Fruit fly (Drosophila melanogaster) whole organism, embryonic: ENCODE results near the gene CG11723.

ENCODE experiments used
- Awh ChIP-seq: fragments of 200-800 bp; sonication (Bioruptor generic); IDR thresholded peaks from 2 replicates; pipeline ENCODE4, ENCODE4 v1.3.6; 2022; ENCODE audit warnings: missing biosample characterization, missing genetic modification characterization
- CG10147 ChIP-seq: fragments of 200-800 bp; sonication (Bioruptor generic); optimal IDR thresholded peaks from 2 replicates; lab custom pipeline; 2019; ENCODE audit warnings: missing biosample characterization, mild to moderate bottlenecking, missing genetic modification characterization, moderate library complexity
- CG12071 ChIP-seq: fragments of 200-800 bp; sonication (Bioruptor generic); optimal IDR thresholded peaks from 3 replicates; lab custom pipeline; 2018; ENCODE audit warnings: missing biosample characterization, mild to moderate bottlenecking, missing genetic modification characterization
- CG12744 ChIP-seq: fragments of 200-800 bp; sonication (Bioruptor generic); optimal IDR thresholded peaks from 2 replicates; lab custom pipeline; 2016; ENCODE audit warnings: missing biosample characterization, missing genetic modification characterization
- CG12769 ChIP-seq: fragments of 200-800 bp; sonication (Bioruptor generic); optimal IDR thresholded peaks from 2 replicates; lab custom pipeline; 2019; ENCODE audit warnings: missing biosample characterization, mild to moderate bottlenecking, missing genetic modification characterization, moderate library complexity
- CG13296 ChIP-seq: fragments of 200-800 bp; sonication (Bioruptor generic); optimal IDR thresholded peaks from 3 replicates; lab custom pipeline; 2018; ENCODE audit warnings: missing biosample characterization, mild to moderate bottlenecking, missing genetic modification characterization
- CG14667 ChIP-seq: fragments of 200-800 bp; sonication (Bioruptor generic); IDR thresholded peaks from 2 replicates; pipeline ENCODE4 v1.3.6; 2022; ENCODE audit warnings: missing biosample characterization, missing genetic modification characterization
- CG15269 ChIP-seq: fragments of 200-800 bp; sonication (Bioruptor generic); optimal IDR thresholded peaks from 2 replicates; lab custom pipeline; 2018; ENCODE audit warnings: missing biosample characterization, mild to moderate bottlenecking, missing genetic modification characterization, moderate library complexity
- CG16815 ChIP-seq: fragments of 200-800 bp; sonication (Bioruptor generic); optimal IDR thresholded peaks from 3 replicates; lab custom pipeline; 2017; ENCODE audit warnings: missing biosample characterization, mild to moderate bottlenecking, missing genetic modification characterization
- CG17829 ChIP-seq: fragments of 200-800 bp; optimal IDR thresholded peaks from 2 replicates; lab custom pipeline; 2019; ENCODE audit warnings: missing biosample characterization, mild to moderate bottlenecking, missing genetic modification characterization, moderate library complexity
- CG2875 ChIP-seq: fragments of 200-800 bp; sonication (Bioruptor generic); optimal IDR thresholded peaks from 2 replicates; lab custom pipeline; 2017; ENCODE audit warnings: missing biosample characterization, mild to moderate bottlenecking, missing genetic modification characterization, missing genetic modification reagents
- CG7839 ChIP-seq: fragments of 200-800 bp; sonication (Bioruptor generic); optimal IDR thresholded peaks from 3 replicates; lab custom pipeline; 2018; ENCODE audit warnings: missing biosample characterization, mild to moderate bottlenecking, missing genetic modification characterization, moderate library complexity
- CG9609 ChIP-seq: fragments of 200-800 bp; sonication (Bioruptor generic); optimal IDR thresholded peaks from 3 replicates; lab custom pipeline; 2016; ENCODE audit warnings: missing biosample characterization, missing genetic modification characterization
- CTCF ChIP-seq: fragments of 200-800 bp; sonication (Bioruptor generic); optimal IDR thresholded peaks from 2 replicates; lab custom pipeline; 2017; ENCODE audit warnings: missing biosample characterization, mild to moderate bottlenecking, missing genetic modification characterization, moderate library complexity
- Chrac-16 ChIP-seq: fragments of 200-800 bp; sonication (Bioruptor generic); optimal IDR thresholded peaks from 3 replicates; lab custom pipeline; 2016; ENCODE audit warnings: missing biosample characterization, missing genetic modification characterization
- CoRest ChIP-seq: fragments of 200-800 bp; sonication (Bioruptor generic); optimal IDR thresholded peaks from 3 replicates; lab custom pipeline; 2018; ENCODE audit warnings: missing biosample characterization, mild to moderate bottlenecking, missing genetic modification characterization, moderate library complexity
- Dll ChIP-seq: fragments of 200-800 bp; sonication (Bioruptor generic); IDR thresholded peaks from 4 replicates; pipeline ENCODE4 v1.3.6; 2022; ENCODE audit warnings: missing biosample characterization, missing genetic modification characterization; ENCODE audit not compliant: partially characterized antibody
- Drgx ChIP-seq: fragments of 200-800 bp; sonication (Bioruptor generic); IDR thresholded peaks from 2 replicates; pipeline ENCODE4 v1.3.6; 2022; ENCODE audit warnings: missing biosample characterization, missing genetic modification characterization
- E2f1 ChIP-seq: fragments of 200-800 bp; sonication (Bioruptor generic); IDR thresholded peaks from 2 replicates; pipeline ENCODE4 v1.3.6; 2022; ENCODE audit warnings: missing biosample characterization, missing genetic modification characterization
- E2f2 ChIP-seq: fragments of 200-800 bp; sonication (Bioruptor generic); IDR thresholded peaks from 2 replicates; pipeline ENCODE4 v1.3.6; 2022; ENCODE audit warnings: missing biosample characterization, missing genetic modification characterization
- Eip74EF ChIP-seq, 2 experiments: fragments of 200-800 bp in 1 of 2; fragments of >200 bp in 1 of 2; sonication (Bioruptor generic) in 1 of 2; optimal IDR thresholded peaks; 2 replicates each; lab custom pipeline; 2017 to 2019; ENCODE audit warnings: missing biosample characterization in 2 of 2, missing genetic modification characterization in 2 of 2, mild to moderate bottlenecking in 1 of 2, moderate library complexity in 1 of 2
- Hey ChIP-seq: fragments of 200-800 bp; sonication (Bioruptor generic); optimal IDR thresholded peaks from 3 replicates; lab custom pipeline; 2018; ENCODE audit warnings: missing biosample characterization, mild to moderate bottlenecking, missing genetic modification characterization
- HmgZ ChIP-seq: fragments of 200-800 bp; sonication (Bioruptor generic); optimal IDR thresholded peaks from 2 replicates; lab custom pipeline; 2018; ENCODE audit warnings: missing biosample characterization, mild to moderate bottlenecking, missing genetic modification characterization
- Jarid2 ChIP-seq: fragments of 200-800 bp; sonication (Bioruptor generic); optimal IDR thresholded peaks from 3 replicates; lab custom pipeline; 2017; ENCODE audit warnings: mild to moderate bottlenecking, missing biosample characterization, missing genetic modification reagents, missing genetic modification characterization
- NK7.1 ChIP-seq: fragments of 200-800 bp; sonication (Bioruptor generic); optimal IDR thresholded peaks from 3 replicates; lab custom pipeline; 2016; ENCODE audit warnings: missing biosample characterization, missing genetic modification characterization
- Taf1 ChIP-seq: fragments of 200-800 bp; sonication (Bioruptor generic); IDR thresholded peaks from 2 replicates; pipeline ENCODE4 v1.3.6; 2022; ENCODE audit warnings: missing biosample characterization, missing genetic modification characterization
- Usf ChIP-seq: fragments of 200-800 bp; sonication (Bioruptor generic); optimal IDR thresholded peaks from 2 replicates; lab custom pipeline; 2017; ENCODE audit warnings: missing genotype, missing biosample characterization, missing genetic modification characterization
- chinmo ChIP-seq: fragments of 200-800 bp; sonication (Bioruptor generic); IDR thresholded peaks from 4 replicates; pipeline ENCODE4 v1.3.6; 2022; ENCODE audit warnings: missing biosample characterization, missing genetic modification characterization; ENCODE audit not compliant: partially characterized antibody
- chn ChIP-seq: fragments of 200-800 bp; sonication (Bioruptor generic); optimal IDR thresholded peaks from 2 replicates; lab custom pipeline; 2016; ENCODE audit warnings: missing biosample characterization, missing genetic modification characterization
- corto ChIP-seq: fragments of 200-800 bp; sonication (Bioruptor generic); optimal IDR thresholded peaks from 2 replicates; lab custom pipeline; 2016; ENCODE audit warnings: missing biosample characterization, mild to moderate bottlenecking, missing genetic modification characterization, moderate library complexity
- cwo ChIP-seq: fragments of 200-800 bp; sonication (Bioruptor generic); optimal IDR thresholded peaks from 3 replicates; lab custom pipeline; 2017; ENCODE audit warnings: missing biosample characterization, missing genetic modification characterization, mild to moderate bottlenecking, moderate library complexity, missing genetic modification reagents
- disco-r ChIP-seq: fragments of 200-800 bp; sonication (Bioruptor generic); optimal IDR thresholded peaks from 2 replicates; lab custom pipeline; 2016; ENCODE audit warnings: missing biosample characterization, missing genetic modification characterization
- ewg ChIP-seq: fragments of 200-800 bp; sonication (Bioruptor generic); optimal IDR thresholded peaks from 3 replicates; lab custom pipeline; 2017; ENCODE audit warnings: mild to moderate bottlenecking, missing biosample characterization, missing genetic modification reagents, missing genetic modification characterization
- fd64A ChIP-seq: fragments of 200-800 bp; sonication (Bioruptor generic); optimal IDR thresholded peaks from 3 replicates; lab custom pipeline; 2018; ENCODE audit warnings: missing biosample characterization, mild to moderate bottlenecking, missing genetic modification characterization
- fu2 ChIP-seq: fragments of 200-800 bp; sonication (Bioruptor generic); optimal IDR thresholded peaks from 2 replicates; lab custom pipeline; 2016; ENCODE audit warnings: missing biosample characterization, missing genetic modification characterization
- gem ChIP-seq: fragments of 200-800 bp; sonication (Bioruptor generic); optimal IDR thresholded peaks from 2 replicates; lab custom pipeline; 2019; ENCODE audit warnings: missing biosample characterization, mild to moderate bottlenecking, missing genetic modification characterization, moderate library complexity
- grn ChIP-seq: fragments of 200-800 bp; sonication (Bioruptor generic); optimal IDR thresholded peaks from 3 replicates; lab custom pipeline; 2017; ENCODE audit warnings: missing biosample characterization, missing genetic modification characterization
- hb ChIP-seq: fragments of 200-800 bp; sonication (Bioruptor generic); IDR thresholded peaks from 3 replicates; pipeline ENCODE4 v1.3.6; 2022; ENCODE audit warnings: missing biosample characterization, missing genetic modification characterization; ENCODE audit not compliant: partially characterized antibody
- kah ChIP-seq: fragments of 200-800 bp; sonication (Bioruptor generic); optimal IDR thresholded peaks from 2 replicates; lab custom pipeline; 2018; ENCODE audit warnings: missing biosample characterization, mild to moderate bottlenecking, missing genetic modification characterization
- kay ChIP-seq: fragments of 200-800 bp; sonication (Bioruptor generic); optimal IDR thresholded peaks from 2 replicates; lab custom pipeline; 2016; ENCODE audit warnings: missing biosample characterization, missing genetic modification characterization
- mam ChIP-seq: fragments of 200-800 bp; sonication (Bioruptor generic); optimal IDR thresholded peaks from 3 replicates; lab custom pipeline; 2016; ENCODE audit warnings: missing biosample characterization, missing genetic modification characterization
- pan ChIP-seq, 4 experiments: fragments of >200 bp in 3 of 4; fragments of 200-800 bp in 1 of 4; sonication (Bioruptor generic) in 1 of 4; optimal IDR thresholded peaks in 3 of 4; IDR thresholded peaks in 1 of 4; 2 replicates each; pipeline versions ENCODE4 v1.3.6 to Lab custom; 2017 to 2022; ENCODE audit warnings: missing biosample characterization in 2 of 4, missing genetic modification characterization in 2 of 4, mixed read lengths in 1 of 4
- pzg ChIP-seq: fragments of 200-800 bp; sonication (Bioruptor generic); optimal IDR thresholded peaks from 3 replicates; lab custom pipeline; 2018; ENCODE audit warnings: missing biosample characterization, mild to moderate bottlenecking, missing genetic modification characterization, moderate library complexity
- row ChIP-seq: fragments of 200-800 bp; sonication (Bioruptor generic); IDR thresholded peaks from 3 replicates; pipeline ENCODE4 v1.3.6; 2022; ENCODE audit warnings: missing biosample characterization, missing genetic modification characterization
- schlank ChIP-seq: fragments of 200-800 bp; sonication (Bioruptor generic); optimal IDR thresholded peaks from 2 replicates; lab custom pipeline; 2018; ENCODE audit warnings: missing biosample characterization, mild to moderate bottlenecking, missing genetic modification characterization
- ssp ChIP-seq: fragments of 200-800 bp; sonication (Bioruptor generic); IDR thresholded peaks from 2 replicates; pipeline ENCODE4 v1.3.6; 2022; ENCODE audit warnings: missing biosample characterization, missing genetic modification characterization
- tio ChIP-seq: fragments of 200-800 bp; sonication (Bioruptor generic); optimal IDR thresholded peaks from 2 replicates; lab custom pipeline; 2017; ENCODE audit warnings: missing biosample characterization, missing genetic modification characterization, inconsistent platforms
- vvl ChIP-seq: fragments of 200-800 bp; sonication (Bioruptor generic); IDR thresholded peaks from 2 replicates; pipeline ENCODE4 v1.3.6; 2022; ENCODE audit warnings: missing biosample characterization, missing genetic modification characterization
- wek ChIP-seq: fragments of 200-800 bp; sonication (Bioruptor generic); optimal IDR thresholded peaks from 3 replicates; lab custom pipeline; 2018; ENCODE audit warnings: missing biosample characterization, mild to moderate bottlenecking, missing genetic modification characterization, moderate library complexity

The CG11723 gene

DNA sequence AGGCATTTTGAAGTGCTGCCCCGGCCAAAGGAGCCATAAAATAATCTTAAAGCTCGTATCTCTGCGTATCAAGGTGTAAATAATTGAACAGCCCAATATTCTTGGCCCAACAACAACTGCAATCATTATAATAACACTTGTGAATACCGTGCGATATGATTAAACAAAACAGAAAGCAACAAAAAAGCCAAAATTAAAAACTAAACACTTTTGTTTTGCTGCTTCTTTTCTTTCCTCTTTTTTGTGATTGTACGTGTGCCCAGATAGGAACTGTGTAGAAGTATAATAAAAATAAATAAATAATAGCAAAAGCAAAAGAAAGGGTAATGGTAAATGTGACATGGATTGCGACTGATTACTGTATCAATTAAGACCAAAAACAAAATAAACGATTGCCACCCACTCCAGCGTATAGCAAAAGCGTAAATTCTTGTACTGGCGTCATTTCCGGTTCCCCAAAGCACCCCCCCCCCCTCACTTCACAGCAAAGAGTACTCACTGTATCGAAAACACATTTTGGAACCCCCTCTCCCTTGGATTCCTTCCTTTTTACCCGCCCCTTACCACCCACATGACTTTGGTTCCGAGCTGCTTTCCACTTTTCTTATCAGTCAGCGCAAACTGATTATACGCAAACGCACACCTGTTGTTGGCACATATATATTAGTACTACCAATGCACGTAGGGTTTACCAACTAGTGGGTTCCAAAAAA, 24.4 kb upstream of the CG11723 start (continued):
- TF ChIP-seq tio (GFP tag; lab: Kevin White, UChicago) (no peak), CG13296 (GFP tag; lab: Kevin White, UChicago) (no peak), HmgZ (tag; lab: Kevin White, UChicago) (peak; percentile 29), Drgx (GFP tag; lab: Robert Waterston, UW) (no peak), CG7839 (tag; lab: Kevin White, UChicago) (no peak), CG10147 (GFP tag; lab: Kevin White, UChicago) (peak; percentile 27), NK7.1 (GFP tag; lab: Kevin White, UChicago) (no peak), CoRest (tag; lab: Kevin White, UChicago) (peak; percentile 10), chn (GFP tag; lab: Kevin White, UChicago) (no peak), fu2 (GFP tag; lab: Kevin White, UChicago) (no peak), Usf (GFP tag; lab: Kevin White, UChicago) (no peak), ewg (GFP tag; lab: Kevin White, UChicago) (no peak), row (GFP tag; lab: Robert Waterston, UW) (no peak), chinmo (GFP tag; lab: Robert Waterston, UW) (peak; percentile 52; the same call in 1 of the 4 replicates), Taf1 (GFP tag; lab: Robert Waterston, UW) (0 out of 2 replicates have a peak, but pooled peaks have one; percentile 15), E2f1 (no peak), Chrac-16 (GFP tag; lab: Kevin White, UChicago) (no peak), pzg (GFP tag; lab: Kevin White, UChicago) (no peak), CG12769 (tag; lab: Kevin White, UChicago) (peak; percentile 50), cwo (GFP tag; lab: Kevin White, UChicago) (peak; percentile 63), kay (GFP tag; lab: Kevin White, UChicago) (no peak), CG2875 (no peak), ssp (no peak), disco-r (GFP tag; lab: Kevin White, UChicago) (no peak), Jarid2 (GFP tag; lab: Kevin White, UChicago) (peak; percentile 19), CG12071 (peak; percentile 3), fd64A (GFP tag; lab: Kevin White, UChicago) (no peak), mam (GFP tag; lab: Kevin White, UChicago) (no peak), schlank (peak; percentile 3), kah (peak; percentile 66), CG14667 (GFP tag; lab: Robert Waterston, UW) (no peak), wek (GFP tag; lab: Kevin White, UChicago) (no peak), Awh (GFP tag; lab: Robert Waterston, UW) (no peak), CG16815 (GFP tag; lab: Kevin White, UChicago) (no peak), gem (tag; lab: Kevin White, UChicago) (no peak), corto (GFP tag; lab: Kevin White, UChicago) (peak; percentile 11), CG12744 (GFP tag; lab: Kevin White, UChicago) (no peak), hb (GFP tag; lab: Robert Waterston, UW) (no peak), Dll (GFP tag; lab: Robert Waterston, UW) (no peak), pan (optimal IDR thresholded peaks at IDR 0.05; lab: Kevin White, UChicago) (no peak), pan (GFP tag; optimal IDR thresholded peaks at IDR 0.05 in 1 of 2, IDR thresholded peaks at IDR 0.05 in 1 of 2) (no peak), grn (GFP tag; lab: Kevin White, UChicago) (peak; percentile 80), CG9609 (GFP tag; lab: Kevin White, UChicago) (no peak), CTCF (GFP tag; lab: Kevin White, UChicago) (no peak), E2f2 (GFP tag; lab: Robert Waterston, UW) (no peak), CG15269 (tag; lab: Kevin White, UChicago) (no peak), Eip74EF (GFP tag; optimal IDR thresholded peaks at IDR 0.05; lab: Kevin White, UChicago) (peak in 1 of 2 experiments; percentile 54), CG17829 (no peak), Hey (tag; lab: Kevin White, UChicago) (peak; percentile 23), vvl (GFP tag; lab: Robert Waterston, UW) (no peak)
